Fruit fly (Drosophila melanogaster): Measurements from ENCODE around the gene Naa15-16.

The Naa15-16 gene

dm6 chrX:19495611-19496583 lies 16.1 kb downstream of the Naa15-16 start (continued):
- TF ChIP-seq Hr51 (GFP tag; optimal IDR thresholded peaks at IDR 0.05) = peak; percentile 55 to 76
- peak; percentile 36 for TF ChIP-seq maf-S (GFP tag; optimal IDR thresholded peaks at IDR 0.05)
- no peak for TF ChIP-seq CG9797 (GFP tag; optimal IDR thresholded peaks at IDR 0.05)
- TF ChIP-seq ssp (GFP tag; IDR thresholded peaks at IDR 0.05) = peak; percentile 47; the same call in 1 of the 2 replicates
- peak; percentile 61 for TF ChIP-seq ATbp (GFP tag; optimal IDR thresholded peaks at IDR 0.05)
- TF ChIP-seq CG1647 (GFP tag; optimal IDR thresholded peaks at IDR 0.05) = no peak
- peak; percentile 24 for TF ChIP-seq Usf (GFP tag; optimal IDR thresholded peaks at IDR 0.05)
- TF ChIP-seq GATAe (GFP tag; conservative IDR thresholded peaks at IDR 0.05) = no peak
- TF ChIP-seq sug (tag; optimal IDR thresholded peaks at IDR 0.05) = peak; percentile 81
- TF ChIP-seq slp2 (GFP tag; optimal IDR thresholded peaks at IDR 0.05) = peak; percentile 35
- peak; percentile 52 for TF ChIP-seq jumu (GFP tag; optimal IDR thresholded peaks at IDR 0.05)
- peak; percentile 51 for TF ChIP-seq CG3847 (GFP tag; IDR thresholded peaks at IDR 0.05)
- TF ChIP-seq CG8281 (tag; optimal IDR thresholded peaks at IDR 0.05) = peak; percentile 45
- no peak; the same call in 1 of the 3 replicates for TF ChIP-seq CG34422 (GFP tag; IDR thresholded peaks at IDR 0.05)
- TF ChIP-seq psq (GFP tag; optimal IDR thresholded peaks at IDR 0.05) = no peak
- TF ChIP-seq jing (GFP tag; optimal IDR thresholded peaks at IDR 0.05) = no peak
- TF ChIP-seq CG4617 (GFP tag; optimal IDR thresholded peaks at IDR 0.05; ENCODE audit: borderline replicate concordance) = no peak
- TF ChIP-seq ken (GFP tag; IDR thresholded peaks at IDR 0.05) = peak; percentile 49; the same call in 1 of the 3 replicates
- no peak; the same call in 2 of the 3 replicates for TF ChIP-seq Doc3 (GFP tag; IDR thresholded peaks at IDR 0.05; ENCODE audit: partially characterized antibody)
- no peak for TF ChIP-seq fru (optimal IDR thresholded peaks at IDR 0.05)
- TF ChIP-seq Mad (GFP tag; optimal IDR thresholded peaks at IDR 0.05) = no peak
- TF ChIP-seq sima (GFP tag; optimal IDR thresholded peaks at IDR 0.05) = no peak
- TF ChIP-seq Ets97D (GFP tag; optimal IDR thresholded peaks at IDR 0.05) = no peak
- peak; percentile 80 for TF ChIP-seq Meics (GFP tag; optimal IDR thresholded peaks at IDR 0.05)
- TF ChIP-seq CG13424 (tag; optimal IDR thresholded peaks at IDR 0.05) = peak; percentile 71
- TF ChIP-seq Bgb (GFP tag; IDR thresholded peaks at IDR 0.05; ENCODE audit: partially characterized antibody) = no peak
- TF ChIP-seq tio (GFP tag; optimal IDR thresholded peaks at IDR 0.05) = no peak
- TF ChIP-seq CG4328 (GFP tag; optimal IDR thresholded peaks at IDR 0.05) = peak; percentile 56
- TF ChIP-seq yki (optimal IDR thresholded peaks at IDR 0.05) = no peak
- peak; percentile 22 for TF ChIP-seq CG16815 (GFP tag; optimal IDR thresholded peaks at IDR 0.05)
- TF ChIP-seq pan (optimal IDR thresholded peaks at IDR 0.05) = no peak
- TF ChIP-seq pan (GFP tag; optimal IDR thresholded peaks at IDR 0.05 in 1 of 2, IDR thresholded peaks at IDR 0.05 in 1 of 2) = peak in 1 of 2 experiments; percentile 62
- TF ChIP-seq ERR (GFP tag; optimal IDR thresholded peaks at IDR 0.05) = peak; percentile 42
- TF ChIP-seq danr (GFP tag; IDR thresholded peaks at IDR 0.05) = no peak
- no peak for TF ChIP-seq kah (GFP tag; optimal IDR thresholded peaks at IDR 0.05)
- peak; percentile 29; the same call in 1 of the 2 replicates for TF ChIP-seq rib (GFP tag; IDR thresholded peaks at IDR 0.05)
- TF ChIP-seq dm (GFP tag; optimal IDR thresholded peaks at IDR 0.05) = peak; percentile 51
- no peak for TF ChIP-seq Lpt (GFP tag; optimal IDR thresholded peaks at IDR 0.05)
- no peak for TF ChIP-seq CG42726 (GFP tag; IDR thresholded peaks at IDR 0.05; ENCODE audit: partially characterized antibody)
- TF ChIP-seq BtbVII (GFP tag; optimal IDR thresholded peaks at IDR 0.05) = peak; percentile 58
- TF ChIP-seq CG10565 (GFP tag; optimal IDR thresholded peaks at IDR 0.05) = no peak
- no peak for TF ChIP-seq Camta (GFP tag; optimal IDR thresholded peaks at IDR 0.05)
- TF ChIP-seq exex (tag; optimal IDR thresholded peaks at IDR 0.05) = no peak
- no peak for TF ChIP-seq lbe (GFP tag; optimal IDR thresholded peaks at IDR 0.05)
- peak; percentile 30 for TF ChIP-seq D19A (tag; optimal IDR thresholded peaks at IDR 0.05)
- peak; percentile 22 for TF ChIP-seq odd (GFP tag; optimal IDR thresholded peaks at IDR 0.05)
- peak; percentile 70; the same call in 1 of the 3 replicates for TF ChIP-seq gce (GFP tag; IDR thresholded peaks at IDR 0.05)
- TF ChIP-seq nau (GFP tag; optimal IDR thresholded peaks at IDR 0.05) = no peak
- TF ChIP-seq CG1529 (GFP tag; optimal IDR thresholded peaks at IDR 0.05) = peak; percentile 25

Data from whole organism, embryonic.